Fruit fly (Drosophila melanogaster) whole organism, embryonic: Measurements from ENCODE around the gene polo.

Source experiments
- ATbp ChIP-seq: fragments of 200-800 bp; sonication (Bioruptor generic); optimal IDR thresholded peaks from 2 replicates; lab custom pipeline; 2017; ENCODE audit warnings: missing biosample characterization, mild to moderate bottlenecking, missing genetic modification characterization, missing genetic modification reagents
- Atf-2 ChIP-seq: fragments of 200-800 bp; sonication (Bioruptor generic); optimal IDR thresholded peaks from 2 replicates; lab custom pipeline; 2016; ENCODE audit warnings: missing biosample characterization, missing genetic modification characterization
- Atf6 ChIP-seq: fragments of 200-800 bp; sonication (Bioruptor generic); IDR thresholded peaks from 2 replicates; pipeline ENCODE4 v1.3.6; 2022; ENCODE audit warnings: missing biosample characterization, missing genetic modification characterization
- Bgb ChIP-seq: fragments of 200-800 bp; sonication (Bioruptor generic); IDR thresholded peaks from 2 replicates; pipeline ENCODE4 v1.3.6; 2022; ENCODE audit warnings: missing biosample characterization, missing genetic modification characterization; ENCODE audit not compliant: partially characterized antibody
- CG12391 ChIP-seq: fragments of 200-800 bp; sonication (Bioruptor generic); optimal IDR thresholded peaks from 3 replicates; lab custom pipeline; 2018; ENCODE audit warnings: missing biosample characterization, mild to moderate bottlenecking, missing genetic modification characterization, moderate library complexity
- CG12659 ChIP-seq: fragments of 200-800 bp; sonication (Bioruptor generic); optimal IDR thresholded peaks from 3 replicates; lab custom pipeline; 2017; ENCODE audit warnings: mild to moderate bottlenecking, missing biosample characterization, missing genetic modification reagents, missing genetic modification characterization
- CG13424 ChIP-seq: fragments of 200-800 bp; sonication (Bioruptor generic); optimal IDR thresholded peaks from 2 replicates; lab custom pipeline; 2019; ENCODE audit warnings: missing biosample characterization, mild to moderate bottlenecking, missing genetic modification characterization, moderate library complexity
- CG13775 ChIP-seq: fragments of 200-800 bp; sonication (Bioruptor generic); optimal IDR thresholded peaks from 3 replicates; lab custom pipeline; 2017; ENCODE audit warnings: missing biosample characterization, mild to moderate bottlenecking, missing genetic modification characterization
- CG15601 ChIP-seq: fragments of 200-800 bp; sonication (Bioruptor generic); optimal IDR thresholded peaks from 3 replicates; lab custom pipeline; 2019; ENCODE audit warnings: missing biosample characterization, mild to moderate bottlenecking, missing genetic modification characterization, moderate library complexity
- CG17829 ChIP-seq: fragments of 200-800 bp; optimal IDR thresholded peaks from 2 replicates; lab custom pipeline; 2019; ENCODE audit warnings: missing biosample characterization, mild to moderate bottlenecking, missing genetic modification characterization, moderate library complexity
- CG1832 ChIP-seq: fragments of 200-800 bp; sonication (Bioruptor generic); optimal IDR thresholded peaks from 2 replicates; lab custom pipeline; 2017; ENCODE audit warnings: missing biosample characterization, mild to moderate bottlenecking, missing genetic modification characterization, inconsistent platforms
- CG2116 ChIP-seq: fragments of 200-800 bp; sonication (Bioruptor generic); optimal IDR thresholded peaks from 3 replicates; lab custom pipeline; 2018; ENCODE audit warnings: missing biosample characterization, mild to moderate bottlenecking, missing genetic modification characterization
- CG2712 ChIP-seq: fragments of 200-800 bp; optimal IDR thresholded peaks from 3 replicates; lab custom pipeline; 2019; ENCODE audit warnings: missing biosample characterization, mild to moderate bottlenecking, missing genetic modification characterization, moderate library complexity
- CG3847 ChIP-seq: fragments of 200-800 bp; sonication (Bioruptor generic); IDR thresholded peaks from 2 replicates; pipeline ENCODE4 v1.3.6; 2022; ENCODE audit warnings: missing biosample characterization, missing genetic modification characterization
- CG4360 ChIP-seq: fragments of 200-800 bp; sonication (Bioruptor generic); IDR thresholded peaks from 2 replicates; pipeline ENCODE4 v1.3.6; 2022; ENCODE audit warnings: missing biosample characterization, missing genetic modification characterization
- CG4730 ChIP-seq: fragments of 200-800 bp; sonication (Bioruptor generic); IDR thresholded peaks from 2 replicates; pipeline ENCODE4 v1.3.6; 2022; ENCODE audit warnings: missing biosample characterization, missing genetic modification characterization
- CG6791 ChIP-seq: fragments of 200-800 bp; sonication (Bioruptor generic); IDR thresholded peaks from 3 replicates; pipeline ENCODE4 v1.3.6; 2022; ENCODE audit warnings: missing biosample characterization, missing genetic modification characterization; ENCODE audit not compliant: partially characterized antibody
- CG8765 ChIP-seq: fragments of 200-800 bp; sonication (Bioruptor generic); IDR thresholded peaks from 2 replicates; pipeline ENCODE4 v1.3.6; 2022; ENCODE audit warnings: missing biosample characterization, missing genetic modification characterization
- CG8944 ChIP-seq: fragments of 200-800 bp; sonication (Bioruptor generic); optimal IDR thresholded peaks from 3 replicates; lab custom pipeline; 2016; ENCODE audit warnings: missing biosample characterization, missing genetic modification characterization
- CG9932 ChIP-seq: fragments of 200-800 bp; sonication (Bioruptor generic); IDR thresholded peaks from 2 replicates; pipeline ENCODE4 v1.3.6; 2022; ENCODE audit warnings: missing biosample characterization, missing genetic modification characterization
- Chrac-16 ChIP-seq: fragments of 200-800 bp; sonication (Bioruptor generic); optimal IDR thresholded peaks from 3 replicates; lab custom pipeline; 2016; ENCODE audit warnings: missing biosample characterization, missing genetic modification characterization
- Ets65A ChIP-seq: fragments of 200-800 bp; sonication (Bioruptor generic); peaks from one replicate; lab custom pipeline; 2016; ENCODE audit warnings: missing biosample characterization, missing genetic modification characterization
- Ets97D ChIP-seq: fragments of 200-800 bp; sonication (Bioruptor generic); optimal IDR thresholded peaks from 3 replicates; lab custom pipeline; 2016; ENCODE audit warnings: missing biosample characterization, missing genetic modification characterization
- Lhr ChIP-seq: fragments of 200-800 bp; sonication (Bioruptor generic); optimal IDR thresholded peaks from 3 replicates; lab custom pipeline; 2017; ENCODE audit warnings: mild to moderate bottlenecking, missing biosample characterization, missing genetic modification reagents, missing genetic modification characterization
- Meics ChIP-seq: fragments of 200-800 bp; sonication (Bioruptor generic); optimal IDR thresholded peaks from 2 replicates; lab custom pipeline; 2017; ENCODE audit warnings: missing biosample characterization, mild to moderate bottlenecking, missing genetic modification characterization
- PHDP ChIP-seq: fragments of 200-800 bp; sonication (Bioruptor generic); optimal IDR thresholded peaks from 3 replicates; lab custom pipeline; 2018; ENCODE audit warnings: missing biosample characterization, mild to moderate bottlenecking, missing genetic modification characterization, moderate library complexity
- Pdp1 ChIP-seq, 2 experiments: fragments of 200-800 bp; sonication (Bioruptor generic); optimal IDR thresholded peaks; 3 replicates each; lab custom pipeline; 2016; ENCODE audit warnings: missing biosample characterization in 2 of 2, missing genetic modification characterization in 2 of 2, mild to moderate bottlenecking in 1 of 2, moderate library complexity in 1 of 2
- Rx ChIP-seq: fragments of 200-800 bp; sonication (Bioruptor generic); IDR thresholded peaks from 2 replicates; pipeline ENCODE4 v1.3.6; 2022; ENCODE audit warnings: missing biosample characterization, missing genetic modification characterization
- Scr ChIP-seq: fragments of 200-800 bp; sonication (Bioruptor generic); IDR thresholded peaks from 2 replicates; pipeline ENCODE4 v1.3.6; 2022; ENCODE audit warnings: missing biosample characterization, missing genetic modification characterization; ENCODE audit not compliant: partially characterized antibody
- Sry-δ ChIP-seq: fragments of 200-800 bp; sonication (Bioruptor generic); optimal IDR thresholded peaks from 2 replicates; lab custom pipeline; 2016; ENCODE audit warnings: missing biosample characterization, missing genetic modification characterization
- Trl ChIP-seq, 3 experiments: fragments of >200 bp in 2 of 3; fragments of 200-800 bp in 1 of 3; sonication (Bioruptor generic) in 1 of 3; optimal IDR thresholded peaks; 2 replicates in 1 of 3; 3 replicates in 2 of 3; lab custom pipeline; 2016 to 2017; ENCODE audit warnings: missing biosample characterization in 1 of 3, missing genetic modification characterization in 1 of 3
- cato ChIP-seq: fragments of 200-800 bp; sonication (Bioruptor generic); optimal IDR thresholded peaks from 2 replicates; lab custom pipeline; 2016; ENCODE audit warnings: missing biosample characterization, missing genetic modification characterization, borderline replicate concordance
- ems ChIP-seq: fragments of 200-800 bp; sonication (Bioruptor generic); optimal IDR thresholded peaks from 3 replicates; lab custom pipeline; 2016; ENCODE audit warnings: missing biosample characterization, missing genetic modification characterization
- fd3F ChIP-seq: fragments of 200-800 bp; sonication (Bioruptor generic); optimal IDR thresholded peaks from 2 replicates; lab custom pipeline; 2018; ENCODE audit warnings: missing biosample characterization, mild to moderate bottlenecking, missing genetic modification characterization, moderate library complexity
- gfzf ChIP-seq: fragments of 200-800 bp; sonication (Bioruptor generic); optimal IDR thresholded peaks from 2 replicates; lab custom pipeline; 2016; ENCODE audit warnings: missing biosample characterization, mild to moderate bottlenecking, missing genetic modification characterization, moderate library complexity
- gsb-n ChIP-seq: fragments of 200-800 bp; sonication (Bioruptor generic); optimal IDR thresholded peaks from 3 replicates; lab custom pipeline; 2018; ENCODE audit warnings: missing biosample characterization, mild to moderate bottlenecking, missing genetic modification characterization
- kah ChIP-seq: fragments of 200-800 bp; sonication (Bioruptor generic); optimal IDR thresholded peaks from 2 replicates; lab custom pipeline; 2018; ENCODE audit warnings: missing biosample characterization, mild to moderate bottlenecking, missing genetic modification characterization
- knrl ChIP-seq: fragments of 200-800 bp; sonication (Bioruptor generic); IDR thresholded peaks from 3 replicates; pipeline ENCODE4 v1.3.6; 2022; ENCODE audit warnings: missing biosample characterization, missing genetic modification characterization; ENCODE audit not compliant: partially characterized antibody
- lab ChIP-seq: fragments of 200-800 bp; sonication (Bioruptor generic); optimal IDR thresholded peaks from 3 replicates; lab custom pipeline; 2017; ENCODE audit warnings: missing biosample characterization, missing genetic modification characterization, mild to moderate bottlenecking, moderate library complexity, missing genetic modification reagents
- maf-S ChIP-seq: fragments of 200-800 bp; sonication (Bioruptor generic); optimal IDR thresholded peaks from 2 replicates; lab custom pipeline; 2016; ENCODE audit warnings: missing biosample characterization, missing genetic modification characterization
- mam ChIP-seq: fragments of 200-800 bp; sonication (Bioruptor generic); optimal IDR thresholded peaks from 3 replicates; lab custom pipeline; 2016; ENCODE audit warnings: missing biosample characterization, missing genetic modification characterization
- onecut ChIP-seq: fragments of 200-800 bp; sonication (Bioruptor generic); IDR thresholded peaks from 2 replicates; pipeline ENCODE4 v1.3.6; 2022; ENCODE audit warnings: missing biosample characterization, missing genetic modification characterization
- pho ChIP-seq: fragments of 200-800 bp; sonication (Bioruptor generic); optimal IDR thresholded peaks from 2 replicates; lab custom pipeline; 2016; ENCODE audit warnings: missing biosample characterization, missing genetic modification characterization
- pros ChIP-seq: fragments of 200-800 bp; sonication (Bioruptor generic); optimal IDR thresholded peaks from 3 replicates; lab custom pipeline; 2019; ENCODE audit warnings: missing biosample characterization, mild to moderate bottlenecking, missing genetic modification characterization, moderate library complexity
- sc ChIP-seq, 3 experiments: fragments of >200 bp in 2 of 3; fragments of 200-800 bp in 1 of 3; sonication (Bioruptor generic) in 1 of 3; optimal IDR thresholded peaks; 2 replicates in 2 of 3; 3 replicates in 1 of 3; lab custom pipeline; 2017; ENCODE audit warnings: mild to moderate bottlenecking in 1 of 3, missing biosample characterization in 1 of 3, missing genetic modification characterization in 1 of 3, missing genetic modification reagents in 1 of 3
- seq ChIP-seq: fragments of 200-800 bp; sonication (Bioruptor generic); IDR thresholded peaks from 2 replicates; pipeline ENCODE4 v1.3.6; 2022; ENCODE audit warnings: missing biosample characterization, missing genetic modification characterization
- sima ChIP-seq: fragments of 200-800 bp; sonication (Bioruptor generic); optimal IDR thresholded peaks from 2 replicates; lab custom pipeline; 2016; ENCODE audit warnings: missing biosample characterization, missing genetic modification characterization
- sqz ChIP-seq: fragments of 200-800 bp; sonication (Bioruptor generic); optimal IDR thresholded peaks from 3 replicates; lab custom pipeline; 2018; ENCODE audit warnings: missing biosample characterization, mild to moderate bottlenecking, missing genetic modification characterization
- tap ChIP-seq: fragments of 200-800 bp; optimal IDR thresholded peaks from 3 replicates; lab custom pipeline; 2019; ENCODE audit warnings: missing biosample characterization, mild to moderate bottlenecking, missing genetic modification characterization, moderate library complexity

polo gene

DNA sequence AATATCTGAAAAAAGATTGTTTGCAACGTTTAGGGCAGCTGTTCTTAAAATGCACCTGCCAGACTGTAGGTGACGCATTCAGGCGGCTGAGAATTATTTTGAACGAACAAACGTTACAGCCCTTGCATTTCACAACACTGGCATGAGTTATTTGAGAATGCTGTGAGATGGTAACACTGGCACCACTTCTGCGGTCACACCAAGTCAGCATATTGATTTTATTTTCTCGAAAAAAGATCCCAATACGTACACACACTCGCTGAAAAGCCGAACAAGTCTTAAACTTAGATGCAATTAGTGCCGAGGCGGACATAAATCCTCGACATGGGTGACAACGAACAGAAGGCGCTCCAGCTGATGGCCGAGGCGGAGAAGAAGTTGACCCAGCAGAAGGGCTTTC is 4.0 kb downstream of the polo start, which contains the start of gene alphaSnap (continued):
- TF ChIP-seq Chrac-16 (GFP tag; lab: Kevin White, UChicago) (no peak), CG8944 (GFP tag; lab: Kevin White, UChicago) (no peak), mam (GFP tag; lab: Kevin White, UChicago) (peak; percentile 31), fd3F (no peak), sqz (GFP tag; lab: Kevin White, UChicago) (no peak), CG8765 (GFP tag; lab: Robert Waterston, UW) (no peak), Sry-δ (GFP tag; lab: Kevin White, UChicago) (peak; percentile 41), onecut (GFP tag; lab: Robert Waterston, UW) (peak; percentile 99), gfzf (GFP tag; lab: Kevin White, UChicago) (peak; percentile 85), ATbp (GFP tag; lab: Kevin White, UChicago) (no peak), Pdp1 (GFP tag; optimal IDR thresholded peaks at IDR 0.05; lab: Kevin White, UChicago) (peak in 1 of 2 experiments; percentile 55), sima (GFP tag; lab: Kevin White, UChicago) (no peak), Trl (optimal IDR thresholded peaks at IDR 0.05; lab: Kevin White, UChicago) (no peak), Trl (GFP tag; optimal IDR thresholded peaks at IDR 0.05; lab: Kevin White, UChicago) (peak; percentile 36), CG3847 (GFP tag; lab: Robert Waterston, UW) (peak; percentile 55), Ets65A (peak; percentile 92), pho (GFP tag; lab: Kevin White, UChicago) (peak; percentile 51), tap (tag; lab: Kevin White, UChicago) (no peak), Ets97D (GFP tag; lab: Kevin White, UChicago) (peak; percentile 56), CG9932 (GFP tag; lab: Robert Waterston, UW) (peak; percentile 43; the same call in 1 of the 2 replicates), PHDP (peak; percentile 33), lab (GFP tag; lab: Kevin White, UChicago) (no peak), CG15601 (peak; percentile 33), Atf-2 (no peak), gsb-n (tag; lab: Kevin White, UChicago) (peak; percentile 73), Lhr (GFP tag; lab: Kevin White, UChicago) (peak; percentile 80), CG6791 (0 out of 3 replicates have a peak, but pooled peaks have one; percentile 35), sc (optimal IDR thresholded peaks at IDR 0.05; lab: Kevin White, UChicago) (no peak), sc (GFP tag; optimal IDR thresholded peaks at IDR 0.05; lab: Kevin White, UChicago) (peak; percentile 37), CG17829 (tag; lab: Kevin White, UChicago) (peak; percentile 54), CG1832 (no peak), ems (GFP tag; lab: Kevin White, UChicago) (peak; percentile 26), Meics (no peak), CG2712 (tag; lab: Kevin White, UChicago) (peak; percentile 27), CG12659 (GFP tag; lab: Kevin White, UChicago) (peak; percentile 76), Scr (GFP tag; lab: Robert Waterston, UW) (peak; percentile 37), Atf6 (GFP tag; lab: Robert Waterston, UW) (peak; percentile 11; the same call in 1 of the 2 replicates), CG12391 (tag; lab: Kevin White, UChicago) (peak; percentile 23), Rx (GFP tag; lab: Robert Waterston, UW) (no peak), CG2116 (GFP tag; lab: Kevin White, UChicago) (peak; percentile 53), seq (peak; percentile 45; the same call in 1 of the 2 replicates), knrl (GFP tag; lab: Robert Waterston, UW) (peak; percentile 30; the same call in 1 of the 3 replicates), pros (GFP tag; lab: Kevin White, UChicago) (no peak), Bgb (peak; percentile 45; the same call in 1 of the 2 replicates), CG4360 (GFP tag; lab: Robert Waterston, UW) (peak; percentile 6; the same call in 1 of the 2 replicates), maf-S (GFP tag; lab: Kevin White, UChicago) (peak; percentile 14), kah (GFP tag; lab: Kevin White, UChicago) (no peak), CG13424 (tag; lab: Kevin White, UChicago) (peak; percentile 11), cato (no peak), CG13775 (GFP tag; lab: Kevin White, UChicago) (peak; percentile 30), CG4730 (GFP tag; lab: Robert Waterston, UW) (no peak)
